Worm (Caenorhabditis elegans): ENCODE data around the gene abu-11.

The abu-11 gene

ce11 chrII:217308-217707 lies 22.9 kb upstream of the abu-11 start:
- TF ChIP-seq ets-4 (tag; optimal IDR thresholded peaks at IDR 0.05) (no peak), ceh-22 (tag; optimal IDR thresholded peaks at IDR 0.05) (no peak), ceh-45 (GFP tag; IDR thresholded peaks at IDR 0.05) (no peak), syd-9 (tag; optimal IDR thresholded peaks at IDR 0.05) (no peak), C38D4.7 (GFP tag; optimal IDR thresholded peaks at IDR 0.05) (no peak), Y22D7AL.16 (tag; optimal IDR thresholded peaks at IDR 0.05) (no peak), T23F11.4 (GFP tag; optimal IDR thresholded peaks at IDR 0.05) (no peak), dve-1 (tag; optimal IDR thresholded peaks at IDR 0.05) (no peak), ref-2 (tag; optimal IDR thresholded peaks at IDR 0.05) (no peak), nhr-11 (tag; optimal IDR thresholded peaks at IDR 0.05) (no peak), ama-1 (optimal IDR thresholded peaks at IDR 0.05) (no peak), pax-1 (tag; optimal IDR thresholded peaks at IDR 0.05) (no peak), ztf-16 (tag; optimal IDR thresholded peaks at IDR 0.05) (no peak), ceh-31 (tag; optimal IDR thresholded peaks at IDR 0.05) (no peak), unc-3 (GFP tag; conservative IDR thresholded peaks at IDR 0.05) (no peak), unc-3 (tag; optimal IDR thresholded peaks at IDR 0.05) (no peak), C08G9.2 (tag; optimal IDR thresholded peaks at IDR 0.05) (no peak), fax-1 (tag; optimal IDR thresholded peaks at IDR 0.05) (no peak), hlh-6 (tag; optimal IDR thresholded peaks at IDR 0.05) (no peak)

- peak; percentile 15 for TF ChIP-seq F13H6.1 (tag; optimal IDR thresholded peaks at IDR 0.05)
- TF ChIP-seq elt-2 (tag; optimal IDR thresholded peaks at IDR 0.05) = peak; percentile 35
- peak; percentile 27 for TF ChIP-seq K09A11.1 (tag; optimal IDR thresholded peaks at IDR 0.05; ENCODE audit: insufficient read depth)
- peak; percentile 63 for TF ChIP-seq ceh-18 (tag; optimal IDR thresholded peaks at IDR 0.05)
- TF ChIP-seq ceh-22 (tag; optimal IDR thresholded peaks at IDR 0.05) = no peak
- TF ChIP-seq ceh-9 (tag; optimal IDR thresholded peaks at IDR 0.05) = no peak
- peak; percentile 41 for TF ChIP-seq ets-4 (tag; optimal IDR thresholded peaks at IDR 0.05)
- no peak for TF ChIP-seq odd-2 (tag; optimal IDR thresholded peaks at IDR 0.05)
- TF ChIP-seq ttx-3 (tag; optimal IDR thresholded peaks at IDR 0.05) = peak; percentile 32
- TF ChIP-seq Y22D7AL.16 (tag; optimal IDR thresholded peaks at IDR 0.05) = no peak
- peak; percentile 45 for TF ChIP-seq pax-1 (tag; optimal IDR thresholded peaks at IDR 0.05)
- TF ChIP-seq pha-4 (tag; optimal IDR thresholded peaks at IDR 0.05) = no peak
- TF ChIP-seq lin-11 (tag; optimal IDR thresholded peaks at IDR 0.05) = no peak
- peak; percentile 55 for TF ChIP-seq che-1 (tag; optimal IDR thresholded peaks at IDR 0.05)
- TF ChIP-seq ama-1 (optimal IDR thresholded peaks at IDR 0.05) = peak; percentile 64
- TF ChIP-seq ceh-34 (tag; optimal IDR thresholded peaks at IDR 0.05) = peak; percentile 55
- TF ChIP-seq unc-42 (tag; optimal IDR thresholded peaks at IDR 0.05) = peak; percentile 75
- no peak for TF ChIP-seq sox-4 (tag; optimal IDR thresholded peaks at IDR 0.05)
- TF ChIP-seq hlh-15 (tag; optimal IDR thresholded peaks at IDR 0.05) = no peak
- peak; percentile 49 for TF ChIP-seq ztf-16 (tag; optimal IDR thresholded peaks at IDR 0.05)
- peak; percentile 2 for TF ChIP-seq unc-86 (tag; optimal IDR thresholded peaks at IDR 0.05)
- TF ChIP-seq ceh-48 (tag; optimal IDR thresholded peaks at IDR 0.05) = peak; percentile 37
- no peak for TF ChIP-seq ahr-1 (tag; optimal IDR thresholded peaks at IDR 0.05)
- TF ChIP-seq pag-3 (tag; optimal IDR thresholded peaks at IDR 0.05; ENCODE audit: borderline replicate concordance) = no peak
- peak; percentile 64 for TF ChIP-seq tbx-2 (tag; optimal IDR thresholded peaks at IDR 0.05)
- TF ChIP-seq eyg-1 (tag; optimal IDR thresholded peaks at IDR 0.05) = no peak
- no peak for TF ChIP-seq hlh-13 (GFP tag; optimal IDR thresholded peaks at IDR 0.05)
- TF ChIP-seq ref-2 (tag; optimal IDR thresholded peaks at IDR 0.05) = peak; percentile 57
- peak; percentile 65 for TF ChIP-seq ceh-31 (tag; optimal IDR thresholded peaks at IDR 0.05)
- no peak for TF ChIP-seq hlh-8 (tag; optimal IDR thresholded peaks at IDR 0.05)
- no peak for TF ChIP-seq sox-2 (GFP tag; IDR thresholded peaks at IDR 0.05)
- no peak for TF ChIP-seq nhr-232 (tag; optimal IDR thresholded peaks at IDR 0.05)
- no peak for TF ChIP-seq nhr-11 (tag; optimal IDR thresholded peaks at IDR 0.05)
- peak; percentile 54 for TF ChIP-seq unc-55 (GFP tag; optimal IDR thresholded peaks at IDR 0.05)
- TF ChIP-seq tbx-7 (tag; optimal IDR thresholded peaks at IDR 0.05) = no peak
- peak; percentile 33 for TF ChIP-seq C08G9.2 (tag; optimal IDR thresholded peaks at IDR 0.05)
- TF ChIP-seq fax-1 (tag; optimal IDR thresholded peaks at IDR 0.05) = no peak
- TF ChIP-seq hlh-30 (tag; optimal IDR thresholded peaks at IDR 0.05; ENCODE audit: insufficient read depth) = peak; percentile 45
- peak; percentile 12 for TF ChIP-seq pat-9 (tag; optimal IDR thresholded peaks at IDR 0.05)
- no peak for TF ChIP-seq mec-3 (tag; optimal IDR thresholded peaks at IDR 0.05; ENCODE audit: borderline replicate concordance)
- peak; percentile 73 for TF ChIP-seq nfya-1 (tag; optimal IDR thresholded peaks at IDR 0.05)
- peak; percentile 64 for TF ChIP-seq dve-1 (tag; optimal IDR thresholded peaks at IDR 0.05)
- TF ChIP-seq ceh-30 (tag; optimal IDR thresholded peaks at IDR 0.05) = peak; percentile 89
Measured at ce11 chrII:216598-216997, 22.2 kb upstream of the abu-11 start, which contains the start of gene F48A11.4. Gene F48A11.4 (minus strand): TSS chrII:216621.

All from whole organism, late embryonic.